Fruit fly (Drosophila melanogaster) whole organism, embryonic: Measurements from ENCODE around the gene CG32295.

Experiments
- Asciz ChIP-seq: fragments of 200-800 bp; sonication (Bioruptor generic); optimal IDR thresholded peaks from 2 replicates; lab custom pipeline; 2017; ENCODE audit warnings: missing biosample characterization, mild to moderate bottlenecking, missing genetic modification characterization, missing genetic modification reagents
- C15 ChIP-seq: fragments of 200-800 bp; sonication (Bioruptor generic); IDR thresholded peaks from 3 replicates; pipeline ENCODE4 v1.3.6; 2022; ENCODE audit warnings: missing biosample characterization, missing genetic modification characterization
- CG10147 ChIP-seq: fragments of 200-800 bp; sonication (Bioruptor generic); optimal IDR thresholded peaks from 2 replicates; lab custom pipeline; 2019; ENCODE audit warnings: missing biosample characterization, mild to moderate bottlenecking, missing genetic modification characterization, moderate library complexity
- CG16863 ChIP-seq: fragments of 200-800 bp; sonication (Bioruptor generic); optimal IDR thresholded peaks from 3 replicates; lab custom pipeline; 2016; ENCODE audit warnings: missing biosample characterization, missing genetic modification characterization
- CG17385 ChIP-seq: fragments of 200-800 bp; sonication (Bioruptor generic); optimal IDR thresholded peaks from 3 replicates; lab custom pipeline; 2018; ENCODE audit warnings: missing biosample characterization, mild to moderate bottlenecking, missing genetic modification characterization
- CG31224 ChIP-seq: fragments of 200-800 bp; sonication (Bioruptor generic); IDR thresholded peaks from 2 replicates; pipeline ENCODE4 v1.3.6; 2022; ENCODE audit warnings: missing biosample characterization, missing genetic modification characterization
- CG31365 ChIP-seq: fragments of 200-800 bp; sonication (Bioruptor generic); optimal IDR thresholded peaks from 2 replicates; lab custom pipeline; 2018; ENCODE audit warnings: missing biosample characterization, mild to moderate bottlenecking, missing genetic modification characterization
- CG32532 ChIP-seq: fragments of 200-800 bp; sonication (Bioruptor generic); IDR thresholded peaks from 2 replicates; pipeline ENCODE4 v1.3.6; 2022; ENCODE audit warnings: missing biosample characterization, missing genetic modification characterization
- CG34224 ChIP-seq: fragments of 200-800 bp; sonication (Bioruptor generic); IDR thresholded peaks from 3 replicates; pipeline ENCODE4 v1.3.6; 2022; ENCODE audit warnings: missing biosample characterization, missing genetic modification characterization; ENCODE audit not compliant: partially characterized antibody
- CG4424 ChIP-seq: fragments of 200-800 bp; sonication (Bioruptor generic); optimal IDR thresholded peaks from 3 replicates; lab custom pipeline; 2016; ENCODE audit warnings: missing biosample characterization, missing genetic modification characterization
- CG6175 ChIP-seq: fragments of 200-800 bp; sonication (Bioruptor generic); IDR thresholded peaks from 3 replicates; pipeline ENCODE4 v1.3.6; 2022; ENCODE audit warnings: missing biosample characterization, missing genetic modification characterization
- CG6854 ChIP-seq: fragments of 200-800 bp; sonication (Bioruptor generic); optimal IDR thresholded peaks from 3 replicates; lab custom pipeline; 2017; ENCODE audit warnings: missing biosample characterization, mild to moderate bottlenecking, missing genetic modification characterization
- CG7372 ChIP-seq: fragments of 200-800 bp; sonication (Bioruptor generic); IDR thresholded peaks from 2 replicates; pipeline ENCODE4 v1.3.6; 2022; ENCODE audit warnings: missing biosample characterization, missing genetic modification characterization
- CG8944 ChIP-seq: fragments of 200-800 bp; sonication (Bioruptor generic); optimal IDR thresholded peaks from 3 replicates; lab custom pipeline; 2016; ENCODE audit warnings: missing biosample characterization, missing genetic modification characterization
- CG9727 ChIP-seq: fragments of 200-800 bp; sonication (Bioruptor generic); optimal IDR thresholded peaks from 3 replicates; lab custom pipeline; 2017; ENCODE audit warnings: missing biosample characterization, mild to moderate bottlenecking, missing genetic modification characterization
- CG9817 ChIP-seq: fragments of 200-800 bp; sonication (Bioruptor generic); optimal IDR thresholded peaks from 2 replicates; lab custom pipeline; 2018; ENCODE audit warnings: missing biosample characterization, mild to moderate bottlenecking, missing genetic modification characterization, moderate library complexity
- Dref ChIP-seq: fragments of 200-800 bp; sonication (Bioruptor generic); IDR thresholded peaks from 2 replicates; pipeline ENCODE4 v1.3.6; 2022; ENCODE audit warnings: missing biosample characterization, missing genetic modification characterization
- Fer1 ChIP-seq: fragments of 200-800 bp; sonication (Bioruptor generic); optimal IDR thresholded peaks from 2 replicates; lab custom pipeline; 2017; ENCODE audit warnings: missing biosample characterization, mild to moderate bottlenecking, missing genetic modification characterization
- Fer3 ChIP-seq: fragments of 200-800 bp; sonication (Bioruptor generic); optimal IDR thresholded peaks from 2 replicates; lab custom pipeline; 2018; ENCODE audit warnings: missing biosample characterization, mild to moderate bottlenecking, missing genetic modification characterization, moderate library complexity
- H2.0 ChIP-seq: fragments of 200-800 bp; sonication (Bioruptor generic); IDR thresholded peaks from 2 replicates; pipeline ENCODE4 v1.3.6; 2022; ENCODE audit warnings: missing biosample characterization, missing genetic modification characterization
- Lpt ChIP-seq: fragments of >200 bp; optimal IDR thresholded peaks from 2 replicates; lab custom pipeline; 2018; ENCODE audit warnings: missing biosample characterization, missing genetic modification characterization
- Mad ChIP-seq: fragments of 200-800 bp; sonication (Bioruptor generic); optimal IDR thresholded peaks from 2 replicates; lab custom pipeline; 2016; ENCODE audit warnings: missing biosample characterization, missing genetic modification characterization
- Myb ChIP-seq: fragments of 200-800 bp; sonication (Bioruptor generic); optimal IDR thresholded peaks from 2 replicates; lab custom pipeline; 2016; ENCODE audit warnings: missing biosample characterization, missing genetic modification characterization
- Oaz ChIP-seq: fragments of 200-800 bp; sonication (Bioruptor generic); IDR thresholded peaks from 2 replicates; pipeline ENCODE4 v1.3.6; 2022; ENCODE audit warnings: missing biosample characterization, missing genetic modification characterization
- PHDP ChIP-seq: fragments of 200-800 bp; sonication (Bioruptor generic); optimal IDR thresholded peaks from 3 replicates; lab custom pipeline; 2018; ENCODE audit warnings: missing biosample characterization, mild to moderate bottlenecking, missing genetic modification characterization, moderate library complexity
- Scr ChIP-seq: fragments of 200-800 bp; sonication (Bioruptor generic); IDR thresholded peaks from 2 replicates; pipeline ENCODE4 v1.3.6; 2022; ENCODE audit warnings: missing biosample characterization, missing genetic modification characterization; ENCODE audit not compliant: partially characterized antibody
- Sox100B ChIP-seq: fragments of 200-800 bp; sonication (Bioruptor generic); optimal IDR thresholded peaks from 3 replicates; lab custom pipeline; 2018; ENCODE audit warnings: missing biosample characterization, mild to moderate bottlenecking, missing genetic modification characterization
- Sox102F ChIP-seq: fragments of 200-800 bp; sonication (Bioruptor generic); optimal IDR thresholded peaks from 2 replicates; lab custom pipeline; 2018; ENCODE audit warnings: missing biosample characterization, mild to moderate bottlenecking, missing genetic modification characterization, moderate library complexity
- Spps ChIP-seq: fragments of 200-800 bp; sonication (Bioruptor generic); optimal IDR thresholded peaks from 2 replicates; lab custom pipeline; 2018; ENCODE audit warnings: missing biosample characterization, mild to moderate bottlenecking, missing genetic modification characterization
- YL-1 ChIP-seq: fragments of 200-800 bp; sonication (Bioruptor generic); optimal IDR thresholded peaks from 3 replicates; lab custom pipeline; 2017; ENCODE audit warnings: missing biosample characterization, mild to moderate bottlenecking, missing genetic modification characterization
- ab ChIP-seq: fragments of 200-800 bp; sonication (Bioruptor generic); optimal IDR thresholded peaks from 2 replicates; lab custom pipeline; 2016; ENCODE audit warnings: missing biosample characterization, missing genetic modification characterization
- al ChIP-seq: fragments of 200-800 bp; sonication (Bioruptor generic); IDR thresholded peaks from 2 replicates; pipeline ENCODE4 v1.3.6; 2022; ENCODE audit warnings: missing biosample characterization, missing genetic modification characterization
- bbx ChIP-seq: fragments of 200-800 bp; sonication (Bioruptor generic); IDR thresholded peaks from 2 replicates; pipeline ENCODE4 v1.3.6; 2022; ENCODE audit warnings: missing biosample characterization, missing genetic modification characterization; ENCODE audit not compliant: partially characterized antibody
- cg ChIP-seq: fragments of 200-800 bp; sonication (Bioruptor generic); optimal IDR thresholded peaks from 3 replicates; lab custom pipeline; 2019; ENCODE audit warnings: missing biosample characterization, mild to moderate bottlenecking, missing genetic modification characterization, moderate library complexity
- chif ChIP-seq, 2 experiments: fragments of 200-800 bp; sonication (Bioruptor generic); optimal IDR thresholded peaks; 3 replicates each; lab custom pipeline; 2016; ENCODE audit warnings: missing biosample characterization in 2 of 2, missing genetic modification characterization in 2 of 2
- chinmo ChIP-seq: fragments of 200-800 bp; sonication (Bioruptor generic); IDR thresholded peaks from 4 replicates; pipeline ENCODE4 v1.3.6; 2022; ENCODE audit warnings: missing biosample characterization, missing genetic modification characterization; ENCODE audit not compliant: partially characterized antibody
- danr ChIP-seq: fragments of 200-800 bp; sonication (Bioruptor generic); IDR thresholded peaks from 2 replicates; pipeline ENCODE4 v1.3.6; 2022; ENCODE audit warnings: missing biosample characterization, missing genetic modification characterization
- fd3F ChIP-seq: fragments of 200-800 bp; sonication (Bioruptor generic); optimal IDR thresholded peaks from 2 replicates; lab custom pipeline; 2018; ENCODE audit warnings: missing biosample characterization, mild to moderate bottlenecking, missing genetic modification characterization, moderate library complexity
- fd96Cb ChIP-seq: fragments of 200-800 bp; sonication (Bioruptor generic); optimal IDR thresholded peaks from 2 replicates; lab custom pipeline; 2018; ENCODE audit warnings: missing biosample characterization, mild to moderate bottlenecking, missing genetic modification characterization, moderate library complexity
- ftz-f1 ChIP-seq: fragments of 200-800 bp; sonication (Bioruptor generic); optimal IDR thresholded peaks from 2 replicates; lab custom pipeline; 2016; ENCODE audit warnings: missing biosample characterization, missing genetic modification characterization
- gcm ChIP-seq: fragments of 200-800 bp; sonication (Bioruptor generic); optimal IDR thresholded peaks from 2 replicates; lab custom pipeline; 2019; ENCODE audit warnings: missing biosample characterization, mild to moderate bottlenecking, missing genetic modification characterization, moderate library complexity
- gro ChIP-seq: fragments of 200-800 bp; sonication (Bioruptor generic); optimal IDR thresholded peaks from 2 replicates; lab custom pipeline; 2016; ENCODE audit warnings: missing biosample characterization, missing genetic modification characterization
- ham ChIP-seq: fragments of 200-800 bp; sonication (Bioruptor generic); IDR thresholded peaks from 2 replicates; pipeline ENCODE4 v1.3.6; 2022; ENCODE audit warnings: missing biosample characterization, missing genetic modification characterization
- her ChIP-seq: fragments of 200-800 bp; sonication (Bioruptor generic); optimal IDR thresholded peaks from 2 replicates; lab custom pipeline; 2016; ENCODE audit warnings: missing biosample characterization, missing genetic modification characterization
- jigr1 ChIP-seq: fragments of 200-800 bp; sonication (Bioruptor generic); IDR thresholded peaks from 3 replicates; pipeline ENCODE4 v1.3.6; 2022; ENCODE audit warnings: missing biosample characterization, missing genetic modification characterization
- klu ChIP-seq: fragments of 200-800 bp; sonication (Bioruptor generic); IDR thresholded peaks from 2 replicates; pipeline ENCODE4 v1.3.6; 2022; ENCODE audit warnings: missing biosample characterization, missing genetic modification characterization
- nom ChIP-seq: fragments of 200-800 bp; sonication (Bioruptor generic); optimal IDR thresholded peaks from 2 replicates; lab custom pipeline; 2017; ENCODE audit warnings: missing biosample characterization, missing genetic modification characterization, mild to moderate bottlenecking, moderate library complexity, missing genetic modification reagents
- sna ChIP-seq: fragments of 200-800 bp; sonication (Bioruptor generic); IDR thresholded peaks from 2 replicates; pipeline ENCODE4 v1.3.6; 2022; ENCODE audit warnings: missing biosample characterization, missing genetic modification characterization; ENCODE audit not compliant: partially characterized antibody
- tx ChIP-seq: fragments of 200-800 bp; sonication (Bioruptor generic); optimal IDR thresholded peaks from 2 replicates; lab custom pipeline; 2016; ENCODE audit warnings: missing biosample characterization, missing genetic modification characterization
- vvl ChIP-seq: fragments of 200-800 bp; sonication (Bioruptor generic); IDR thresholded peaks from 2 replicates; pipeline ENCODE4 v1.3.6; 2022; ENCODE audit warnings: missing biosample characterization, missing genetic modification characterization

CG32295 gene

dm6 chr3L:2536969-2537600 is 10.3 kb upstream of the CG32295 start (continued):
- peak; percentile 67 for TF ChIP-seq vvl (GFP tag; lab: Robert Waterston, UW)
- no peak for TF ChIP-seq fd3F (GFP tag; lab: Kevin White, UChicago)
- TF ChIP-seq her (GFP tag; lab: Kevin White, UChicago), result peak; percentile 71
- TF ChIP-seq Dref, result no peak
- no peak for TF ChIP-seq klu (GFP tag; lab: Robert Waterston, UW)
- TF ChIP-seq gro (GFP tag; lab: Kevin White, UChicago), result no peak
- TF ChIP-seq CG10147 (GFP tag; lab: Kevin White, UChicago), result peak; percentile 24
- TF ChIP-seq CG8944 (GFP tag; lab: Kevin White, UChicago), result no peak
- TF ChIP-seq Fer1 (GFP tag; lab: Kevin White, UChicago), result peak; percentile 88
- peak; percentile 43 for TF ChIP-seq CG16863 (GFP tag; lab: Kevin White, UChicago)
- no peak for TF ChIP-seq Mad
- 0 out of 4 replicates have a peak, but pooled peaks have one; percentile 44 for TF ChIP-seq chinmo
- peak; percentile 55 for TF ChIP-seq CG4424
- TF ChIP-seq CG31224 (GFP tag; lab: Robert Waterston, UW), result no peak; the same call in 1 of the 2 replicates
- no peak for TF ChIP-seq danr
- peak; percentile 36 for TF ChIP-seq Spps (tag; lab: Kevin White, UChicago)
- peak; percentile 89 for TF ChIP-seq Asciz (GFP tag; lab: Kevin White, UChicago)
- peak; percentile 66 for TF ChIP-seq CG17385 (GFP tag; lab: Kevin White, UChicago)
- TF ChIP-seq Scr (GFP tag; lab: Robert Waterston, UW), result no peak
- peak; percentile 82 for TF ChIP-seq CG9727 (GFP tag; lab: Kevin White, UChicago)
- no peak for TF ChIP-seq Lpt
- peak; percentile 80 for TF ChIP-seq Sox100B (GFP tag; lab: Kevin White, UChicago)
- TF ChIP-seq tx (GFP tag; lab: Kevin White, UChicago), result no peak
- TF ChIP-seq gcm, result peak; percentile 72
- no peak for TF ChIP-seq bbx
- TF ChIP-seq Fer3 (tag; lab: Kevin White, UChicago), result peak; percentile 45
- TF ChIP-seq PHDP (tag; lab: Kevin White, UChicago), result peak; percentile 69
- TF ChIP-seq Oaz (GFP tag; lab: Robert Waterston, UW), result no peak
- TF ChIP-seq ab, result no peak
- no peak for TF ChIP-seq cg
- no peak for TF ChIP-seq CG7372 (GFP tag; lab: Robert Waterston, UW)
- TF ChIP-seq H2.0, result 0 out of 2 replicates have a peak, but pooled peaks have one; percentile 27
- TF ChIP-seq sna (GFP tag; lab: Robert Waterston, UW), result no peak
- TF ChIP-seq CG31365 (tag; lab: Kevin White, UChicago), result peak; percentile 74
- TF ChIP-seq ftz-f1, result no peak
- peak; percentile 54 for TF ChIP-seq Sox102F (GFP tag; lab: Kevin White, UChicago)
- peak; percentile 65 for TF ChIP-seq YL-1 (GFP tag; lab: Kevin White, UChicago)
- TF ChIP-seq ham, result no peak
- TF ChIP-seq CG9817 (tag; lab: Kevin White, UChicago), result no peak
- peak; percentile 23 for TF ChIP-seq fd96Cb
- no peak for TF ChIP-seq CG34224 (GFP tag; lab: Robert Waterston, UW)
- TF ChIP-seq CG6175 (GFP tag; lab: Robert Waterston, UW), result no peak
- peak; percentile 25 for TF ChIP-seq Myb
- TF ChIP-seq CG6854 (GFP tag; lab: Kevin White, UChicago), result peak; percentile 80
- TF ChIP-seq chif (GFP tag; optimal IDR thresholded peaks at IDR 0.05; lab: Kevin White, UChicago), result peak in 1 of 2 experiments; percentile 53
- TF ChIP-seq al (GFP tag; lab: Robert Waterston, UW), result no peak
- no peak for TF ChIP-seq nom (GFP tag; lab: Kevin White, UChicago)
- TF ChIP-seq CG32532 (GFP tag; lab: Robert Waterston, UW), result peak; percentile 6; the same call in 1 of the 2 replicates
- TF ChIP-seq C15, result no peak
- TF ChIP-seq jigr1 (GFP tag; lab: Robert Waterston, UW), result no peak
